Worm (Caenorhabditis elegans): ENCODE data around the gene clec-166.

The clec-166 gene

ce11 chrIV:1251242-1251911 is at the start of gene clec-166, which contains the start of gene F38A1.6:
Gene clec-166 (minus strand): TSS chrIV:1251342.
Gene F38A1.6 (plus strand): TSS chrIV:1251861.
- TF ChIP-seq lim-6 (tag; optimal IDR thresholded peaks at IDR 0.05) (no peak), fkh-10 (GFP tag; optimal IDR thresholded peaks at IDR 0.05) (no peak), unc-55 (GFP tag; optimal IDR thresholded peaks at IDR 0.05) (no peak), pag-3 (tag; optimal IDR thresholded peaks at IDR 0.05; ENCODE audit: borderline replicate concordance) (no peak), che-1 (tag; optimal IDR thresholded peaks at IDR 0.05) (no peak), hlh-15 (tag; optimal IDR thresholded peaks at IDR 0.05) (no peak), syd-9 (tag; optimal IDR thresholded peaks at IDR 0.05) (no peak), K02D7.2 (tag; optimal IDR thresholded peaks at IDR 0.05) (no peak), gmeb-2 (tag; optimal IDR thresholded peaks at IDR 0.05) (no peak), npax-4 (tag; optimal IDR thresholded peaks at IDR 0.05) (no peak), zip-5 (tag; optimal IDR thresholded peaks at IDR 0.05) (no peak), nhr-11 (tag; optimal IDR thresholded peaks at IDR 0.05) (no peak), ceh-14 (tag; optimal IDR thresholded peaks at IDR 0.05) (no peak), pax-1 (tag; optimal IDR thresholded peaks at IDR 0.05) (no peak), ceh-24 (tag; optimal IDR thresholded peaks at IDR 0.05) (no peak), ceh-9 (tag; optimal IDR thresholded peaks at IDR 0.05) (no peak)

- no peak for TF ChIP-seq sox-2 (GFP tag; IDR thresholded peaks at IDR 0.05)
- TF ChIP-seq elt-2 (tag; optimal IDR thresholded peaks at IDR 0.05), result no peak
- TF ChIP-seq nhr-11 (tag; optimal IDR thresholded peaks at IDR 0.05), result no peak
- TF ChIP-seq C38D4.7 (GFP tag; optimal IDR thresholded peaks at IDR 0.05), result no peak
- no peak for TF ChIP-seq ceh-18 (tag; optimal IDR thresholded peaks at IDR 0.05)
- TF ChIP-seq rnt-1 (tag; optimal IDR thresholded peaks at IDR 0.05), result no peak
- TF ChIP-seq ceh-14 (tag; optimal IDR thresholded peaks at IDR 0.05), result no peak
- TF ChIP-seq ceh-24 (tag; optimal IDR thresholded peaks at IDR 0.05), result no peak
- no peak for TF ChIP-seq ref-2 (tag; optimal IDR thresholded peaks at IDR 0.05)
- TF ChIP-seq ztf-16 (tag; optimal IDR thresholded peaks at IDR 0.05), result no peak
- no peak for TF ChIP-seq nfya-1 (tag; optimal IDR thresholded peaks at IDR 0.05)
- no peak for TF ChIP-seq pat-9 (tag; optimal IDR thresholded peaks at IDR 0.05)
- no peak for TF ChIP-seq pax-1 (tag; optimal IDR thresholded peaks at IDR 0.05)
- TF ChIP-seq unc-86 (tag; optimal IDR thresholded peaks at IDR 0.05), result no peak
- TF ChIP-seq ama-1 (optimal IDR thresholded peaks at IDR 0.05), result no peak
- TF ChIP-seq hlh-15 (tag; optimal IDR thresholded peaks at IDR 0.05), result no peak
- TF ChIP-seq hlh-30 (tag; optimal IDR thresholded peaks at IDR 0.05; ENCODE audit: insufficient read depth), result no peak
Observed at ce11 chrIV:1298984-1299383, 47.8 kb upstream of the clec-166 start.

ce11 chrIV:1289327-1289726 is 38.2 kb upstream of the clec-166 start, which contains the start of gene plst-1:
Gene plst-1 (plus strand): TSS chrIV:1289627.
- no peak for TF ChIP-seq dmd-4 (tag; optimal IDR thresholded peaks at IDR 0.05; ENCODE audit: borderline replicate concordance)
- no peak for TF ChIP-seq fax-1 (tag; optimal IDR thresholded peaks at IDR 0.05)
- no peak for TF ChIP-seq unc-3 (GFP tag; conservative IDR thresholded peaks at IDR 0.05)
- TF ChIP-seq unc-3 (tag; optimal IDR thresholded peaks at IDR 0.05), result no peak
- no peak for TF ChIP-seq F13H6.1 (tag; optimal IDR thresholded peaks at IDR 0.05)
- TF ChIP-seq nfya-1 (tag; optimal IDR thresholded peaks at IDR 0.05), result no peak
- no peak for TF ChIP-seq eyg-1 (tag; optimal IDR thresholded peaks at IDR 0.05)
- no peak for TF ChIP-seq pqm-1 (tag; optimal IDR thresholded peaks at IDR 0.05)

ce11 chrIV:1286549-1286948 is 35.4 kb upstream of the clec-166 start:
- TF ChIP-seq pros-1 (tag; optimal IDR thresholded peaks at IDR 0.05), result no peak
- TF ChIP-seq mec-3 (tag; optimal IDR thresholded peaks at IDR 0.05; ENCODE audit: borderline replicate concordance), result no peak
- no peak for TF ChIP-seq sox-2 (GFP tag; IDR thresholded peaks at IDR 0.05)
- no peak for TF ChIP-seq fkh-10 (GFP tag; optimal IDR thresholded peaks at IDR 0.05)
- TF ChIP-seq madf-2 (tag; optimal IDR thresholded peaks at IDR 0.05), result no peak
- no peak for TF ChIP-seq npax-4 (tag; optimal IDR thresholded peaks at IDR 0.05)
- no peak for TF ChIP-seq pat-9 (tag; optimal IDR thresholded peaks at IDR 0.05)
- TF ChIP-seq ceh-18 (tag; optimal IDR thresholded peaks at IDR 0.05), result no peak
